Worm (Caenorhabditis elegans) whole organism, L1 larva: ENCODE results near the gene Y66D12A.6.

Experiments
- egl-27 ChIP-seq, 2 experiments: fragments of 150-350 bp in 1 of 2; sonication (generic microtip); optimal IDR thresholded peaks; 3 replicates each; lab custom pipeline; 2017 to 2018; ENCODE audit warnings: missing biosample characterization in 2 of 2, missing genetic modification characterization in 2 of 2, missing genetic modification reagents in 2 of 2
- fkh-10 ChIP-seq: sonication (generic microtip); optimal IDR thresholded peaks from 2 replicates; lab custom pipeline; 2017; ENCODE audit warnings: missing biosample characterization, missing genetic modification reagents, missing genetic modification characterization
- mdl-1 ChIP-seq, 2 experiments: fragments of 150-350 bp; optimal IDR thresholded peaks; 2 replicates each; lab custom pipeline; 2014 to 2017; ENCODE audit warnings: missing biosample characterization in 2 of 2, missing genetic modification characterization in 2 of 2, inconsistent platforms in 1 of 2
- nhr-76 ChIP-seq: sonication (generic microtip); optimal IDR thresholded peaks from 2 replicates; lab custom pipeline; 2017; ENCODE audit warnings: missing biosample characterization, missing genetic modification characterization
- tbx-2 ChIP-seq: sonication (generic microtip); optimal IDR thresholded peaks from 2 replicates; lab custom pipeline; 2016; ENCODE audit warnings: missing genetic modification characterization, missing compliant biosample characterization
- unc-62 ChIP-seq: fragments of 150-350 bp; optimal IDR thresholded peaks from 2 replicates; lab custom pipeline; 2014; ENCODE audit warnings: missing biosample characterization, missing genetic modification reagents, missing genetic modification characterization
- unc-98 ChIP-seq: fragments of 200-800 bp; sonication (Bioruptor generic); IDR thresholded peaks from 2 replicates; pipeline ENCODE4 v1.3.6; 2022; ENCODE audit warnings: missing genetic modification characterization, missing compliant biosample characterization
- xbp-1 ChIP-seq: sonication (generic microtip); optimal IDR thresholded peaks from 2 replicates; lab custom pipeline; 2016; ENCODE audit warnings: missing genetic modification characterization, missing compliant biosample characterization
- zag-1 ChIP-seq: fragments of 150-350 bp; optimal IDR thresholded peaks from 2 replicates; lab custom pipeline; 2014; ENCODE audit warnings: missing biosample characterization, missing genetic modification characterization
- ztf-11 ChIP-seq, 2 experiments: sonication (generic microtip); optimal IDR thresholded peaks; 2 replicates each; lab custom pipeline; 2016 to 2017; ENCODE audit warnings: missing genetic modification characterization in 2 of 2, missing biosample characterization in 1 of 2, missing compliant biosample characterization in 1 of 2
- ztf-4 ChIP-seq: fragments of 150-350 bp; optimal IDR thresholded peaks from 2 replicates; lab custom pipeline; 2014; ENCODE audit warnings: missing biosample characterization, missing genetic modification characterization

DNA sequence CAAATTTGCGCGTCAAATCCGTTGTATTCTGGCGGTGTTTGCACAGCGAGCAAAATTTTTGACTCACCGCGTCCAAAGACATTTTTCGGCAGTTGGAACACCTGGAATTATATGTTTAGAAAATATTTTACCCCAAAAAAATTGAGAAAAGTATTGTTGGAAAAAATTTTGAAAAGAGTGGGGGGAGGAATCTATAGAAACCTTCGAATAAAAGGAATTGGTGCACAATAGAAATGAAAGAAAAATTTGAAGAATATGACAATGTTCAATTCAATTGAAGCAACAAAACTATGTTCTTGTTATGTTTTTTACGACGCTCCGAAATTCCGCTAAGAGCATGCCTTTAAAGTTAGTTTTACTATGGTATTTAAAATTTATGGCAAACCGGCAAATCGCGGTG is 48.2 kb upstream of the Y66D12A.6 start, which contains the start of gene Y66A7A.7:
- TF ChIP-seq unc-62: no peak
- TF ChIP-seq ztf-11 (tag; optimal IDR thresholded peaks at IDR 0.05; lab: Kevin White, UChicago): no peak
- TF ChIP-seq fkh-10 (GFP tag; lab: Kevin White, UChicago): no peak
- TF ChIP-seq zag-1 (tag; lab: Kevin White, UChicago): no peak
- TF ChIP-seq unc-98 (GFP tag; lab: Robert Waterston, UW): no peak
- TF ChIP-seq mdl-1 (tag; optimal IDR thresholded peaks at IDR 0.05; lab: Kevin White, UChicago): no peak
- TF ChIP-seq egl-27 (tag; optimal IDR thresholded peaks at IDR 0.05; lab: Kevin White, UChicago): no peak
- TF ChIP-seq nhr-76: no peak
- TF ChIP-seq ztf-4 (tag; lab: Kevin White, UChicago): no peak
- no peak for TF ChIP-seq xbp-1 (tag; lab: Kevin White, UChicago)
- no peak for TF ChIP-seq tbx-2 (tag; lab: Kevin White, UChicago)
